Fruit fly (Drosophila melanogaster) whole organism, prepupa: ENCODE results near the gene CG13004.

Experiments
- CG10631 ChIP-seq: fragments of 200-800 bp; sonication (Bioruptor generic); optimal IDR thresholded peaks from 2 replicates; lab custom pipeline; 2016; ENCODE audit warnings: missing biosample characterization, missing genetic modification characterization
- CG10669 ChIP-seq: fragments of 200-800 bp; sonication (Bioruptor generic); optimal IDR thresholded peaks from 3 replicates; lab custom pipeline; 2018; ENCODE audit warnings: missing biosample characterization, mild to moderate bottlenecking, missing genetic modification characterization, moderate library complexity
- CG11762 ChIP-seq: fragments of 200-800 bp; sonication (Bioruptor generic); optimal IDR thresholded peaks from 3 replicates; lab custom pipeline; 2016; ENCODE audit warnings: missing biosample characterization, missing genetic modification characterization; ENCODE audit not compliant: insufficient read depth
- CG11902 ChIP-seq: fragments of 200-800 bp; sonication (Bioruptor generic); optimal IDR thresholded peaks from 3 replicates; lab custom pipeline; 2016; ENCODE audit warnings: missing biosample characterization, missing genetic modification characterization
- CG15336 ChIP-seq: fragments of 200-800 bp; sonication (Bioruptor generic); IDR thresholded peaks from 2 replicates; pipeline ENCODE4 v1.3.6; 2022; ENCODE audit warnings: missing biosample characterization, missing genetic modification characterization
- CG16779 ChIP-seq: fragments of 200-800 bp; sonication (Bioruptor generic); optimal IDR thresholded peaks from 3 replicates; lab custom pipeline; 2017; ENCODE audit warnings: missing biosample characterization, mild to moderate bottlenecking, missing genetic modification characterization
- CG3032 ChIP-seq: fragments of 200-800 bp; optimal IDR thresholded peaks from 2 replicates; lab custom pipeline; 2019; ENCODE audit warnings: missing biosample characterization, mild to moderate bottlenecking, missing genetic modification characterization, moderate library complexity
- CG31627 ChIP-seq: fragments of 200-800 bp; sonication (Bioruptor generic); optimal IDR thresholded peaks from 3 replicates; lab custom pipeline; 2016; ENCODE audit warnings: missing biosample characterization, missing genetic modification characterization
- CG32006 ChIP-seq: fragments of 200-800 bp; sonication (Bioruptor generic); optimal IDR thresholded peaks from 3 replicates; lab custom pipeline; 2017; ENCODE audit warnings: missing biosample characterization, mild to moderate bottlenecking, missing genetic modification characterization
- CG34406 ChIP-seq: fragments of 200-800 bp; sonication (Bioruptor generic); optimal IDR thresholded peaks from 3 replicates; lab custom pipeline; 2016; ENCODE audit warnings: missing biosample characterization, missing genetic modification characterization
- CG3919 ChIP-seq: fragments of 200-800 bp; sonication (Bioruptor generic); optimal IDR thresholded peaks from 3 replicates; lab custom pipeline; 2016; ENCODE audit warnings: missing biosample characterization, missing genetic modification characterization
- CG4318 ChIP-seq: fragments of 200-800 bp; sonication (Bioruptor generic); optimal IDR thresholded peaks from 3 replicates; lab custom pipeline; 2017; ENCODE audit warnings: missing biosample characterization, mild to moderate bottlenecking, missing genetic modification characterization
- CG6163 ChIP-seq: fragments of 200-800 bp; sonication (Bioruptor generic); IDR thresholded peaks from 3 replicates; pipeline ENCODE4 v1.3.6; 2022; ENCODE audit warnings: missing biosample characterization, missing genetic modification characterization
- CG6276 ChIP-seq: fragments of 200-800 bp; sonication (Bioruptor generic); optimal IDR thresholded peaks from 2 replicates; lab custom pipeline; 2017; ENCODE audit warnings: missing biosample characterization, mild to moderate bottlenecking, missing genetic modification characterization
- CG6792 ChIP-seq: fragments of 200-800 bp; sonication (Bioruptor generic); optimal IDR thresholded peaks from 3 replicates; lab custom pipeline; 2016; ENCODE audit warnings: missing biosample characterization, missing genetic modification characterization
- CG6808 ChIP-seq: fragments of 200-800 bp; sonication (Bioruptor generic); optimal IDR thresholded peaks from 3 replicates; lab custom pipeline; 2017; ENCODE audit warnings: missing biosample characterization, missing genetic modification characterization, mild to moderate bottlenecking, moderate library complexity, missing genetic modification reagents
- CG6854 ChIP-seq: fragments of 200-800 bp; sonication (Bioruptor generic); optimal IDR thresholded peaks from 2 replicates; lab custom pipeline; 2017; ENCODE audit warnings: missing biosample characterization, mild to moderate bottlenecking, missing genetic modification characterization
- CG8119 ChIP-seq: fragments of 200-800 bp; sonication (Bioruptor generic); IDR thresholded peaks from 3 replicates; pipeline ENCODE4 v1.3.6; 2022; ENCODE audit warnings: missing biosample characterization, missing genetic modification characterization
- CG8319 ChIP-seq: fragments of 200-800 bp; sonication (Bioruptor generic); optimal IDR thresholded peaks from 3 replicates; lab custom pipeline; 2016; ENCODE audit warnings: missing biosample characterization, missing genetic modification characterization
- CG8632 ChIP-seq: fragments of 200-800 bp; sonication (Bioruptor generic); optimal IDR thresholded peaks from 3 replicates; lab custom pipeline; 2016; ENCODE audit warnings: missing biosample characterization, missing genetic modification characterization
- CG9139 ChIP-seq: fragments of 200-800 bp; sonication (Bioruptor generic); optimal IDR thresholded peaks from 3 replicates; lab custom pipeline; 2017; ENCODE audit warnings: missing biosample characterization, mild to moderate bottlenecking, missing genetic modification characterization
- Eip75B ChIP-seq: fragments of 200-800 bp; sonication (Bioruptor generic); optimal IDR thresholded peaks from 3 replicates; lab custom pipeline; 2016; ENCODE audit warnings: missing biosample characterization, missing genetic modification characterization
- Eip78C ChIP-seq: fragments of 200-800 bp; sonication (Bioruptor generic); peaks from one replicate; lab custom pipeline; 2016; ENCODE audit warnings: missing biosample characterization, missing genetic modification characterization
- Ets96B ChIP-seq: fragments of 200-800 bp; optimal IDR thresholded peaks from 2 replicates; lab custom pipeline; 2019; ENCODE audit warnings: missing biosample characterization, mild to moderate bottlenecking, missing genetic modification characterization, moderate library complexity
- Gug ChIP-seq: fragments of 200-800 bp; sonication (Bioruptor generic); IDR thresholded peaks from 2 replicates; pipeline ENCODE4 v1.3.6; 2022; ENCODE audit warnings: missing biosample characterization, missing genetic modification characterization
- Hr38 ChIP-seq: sonication (Bioruptor generic); optimal IDR thresholded peaks from 2 replicates; lab custom pipeline; 2016; ENCODE audit warnings: missing biosample characterization, missing genetic modification characterization
- Hr39 ChIP-seq: fragments of 200-800 bp; sonication (Bioruptor generic); optimal IDR thresholded peaks from 2 replicates; lab custom pipeline; 2016; ENCODE audit warnings: missing biosample characterization, missing genetic modification characterization
- Hr4 ChIP-seq: fragments of 200-800 bp; sonication (Bioruptor generic); optimal IDR thresholded peaks from 3 replicates; lab custom pipeline; 2016; ENCODE audit warnings: missing biosample characterization, missing genetic modification characterization
- Lpt ChIP-seq: fragments of 200-800 bp; sonication (Bioruptor generic); optimal IDR thresholded peaks from 3 replicates; lab custom pipeline; 2016; ENCODE audit warnings: missing biosample characterization, missing genetic modification characterization
- OdsH ChIP-seq: fragments of 200-800 bp; sonication (Bioruptor generic); optimal IDR thresholded peaks from 3 replicates; lab custom pipeline; 2016; ENCODE audit warnings: missing biosample characterization, missing genetic modification characterization
- Smox ChIP-seq: fragments of 200-800 bp; sonication (Bioruptor generic); optimal IDR thresholded peaks from 3 replicates; lab custom pipeline; 2016; ENCODE audit warnings: missing biosample characterization, missing genetic modification characterization
- Sox102F ChIP-seq: fragments of 200-800 bp; sonication (Bioruptor generic); optimal IDR thresholded peaks from 2 replicates; lab custom pipeline; 2016; ENCODE audit warnings: missing biosample characterization, mild to moderate bottlenecking, missing genetic modification characterization
- Sox14 ChIP-seq: fragments of 200-800 bp; sonication (Bioruptor generic); optimal IDR thresholded peaks from 3 replicates; lab custom pipeline; 2016; ENCODE audit warnings: missing biosample characterization, missing genetic modification characterization
- Sox15 ChIP-seq: fragments of 200-800 bp; sonication (Bioruptor generic); optimal IDR thresholded peaks from 3 replicates; lab custom pipeline; 2016; ENCODE audit warnings: missing biosample characterization, missing genetic modification characterization
- achi ChIP-seq: fragments of 200-800 bp; sonication (Bioruptor generic); optimal IDR thresholded peaks from 3 replicates; lab custom pipeline; 2016; ENCODE audit warnings: missing biosample characterization, missing genetic modification characterization
- acj6 ChIP-seq: fragments of 200-800 bp; sonication (Bioruptor generic); optimal IDR thresholded peaks from 3 replicates; lab custom pipeline; 2016; ENCODE audit warnings: missing biosample characterization, missing genetic modification characterization
- dac ChIP-seq: fragments of 200-800 bp; sonication (Bioruptor generic); optimal IDR thresholded peaks from 2 replicates; lab custom pipeline; 2017; ENCODE audit warnings: missing biosample characterization, mild to moderate bottlenecking, missing genetic modification characterization
- dsx ChIP-seq: fragments of 200-800 bp; optimal IDR thresholded peaks from 3 replicates; lab custom pipeline; 2019; ENCODE audit warnings: missing biosample characterization, mild to moderate bottlenecking, missing genetic modification characterization, moderate library complexity; ENCODE audit not compliant: poor library complexity, severe bottlenecking
- esn ChIP-seq: fragments of 200-800 bp; sonication (Bioruptor generic); optimal IDR thresholded peaks from 2 replicates; lab custom pipeline; 2016; ENCODE audit warnings: missing biosample characterization, mild to moderate bottlenecking, missing genetic modification characterization, moderate library complexity
- fd59A ChIP-seq: fragments of 200-800 bp; sonication (Bioruptor generic); optimal IDR thresholded peaks from 2 replicates; lab custom pipeline; 2017; ENCODE audit warnings: missing biosample characterization, mild to moderate bottlenecking, missing genetic modification characterization, missing genetic modification reagents
- fd85E ChIP-seq: fragments of 200-800 bp; sonication (Bioruptor generic); optimal IDR thresholded peaks from 3 replicates; lab custom pipeline; 2016; ENCODE audit warnings: missing biosample characterization, missing genetic modification characterization
- fkh ChIP-seq: fragments of 200-800 bp; sonication (Bioruptor generic); optimal IDR thresholded peaks from 3 replicates; lab custom pipeline; 2017; ENCODE audit warnings: missing biosample characterization, mild to moderate bottlenecking, missing genetic modification characterization, moderate library complexity
- net ChIP-seq: fragments of 200-800 bp; sonication (Bioruptor generic); optimal IDR thresholded peaks from 3 replicates; lab custom pipeline; 2016; ENCODE audit warnings: missing biosample characterization, missing genetic modification characterization
- pdm3 ChIP-seq: fragments of 200-800 bp; sonication (Bioruptor generic); optimal IDR thresholded peaks from 3 replicates; lab custom pipeline; 2016; ENCODE audit warnings: missing biosample characterization, missing genetic modification characterization
- salr ChIP-seq, 2 experiments: fragments of 200-800 bp; sonication (Bioruptor generic); optimal IDR thresholded peaks; 3 replicates each; lab custom pipeline; 2016 to 2018; ENCODE audit warnings: missing biosample characterization in 2 of 2, missing genetic modification characterization in 2 of 2, mild to moderate bottlenecking in 1 of 2
- ss ChIP-seq, 2 experiments: fragments of 200-800 bp; sonication (Bioruptor generic); optimal IDR thresholded peaks; 2 replicates in 1 of 2; 3 replicates in 1 of 2; lab custom pipeline; 2017 to 2018; ENCODE audit warnings: mild to moderate bottlenecking in 2 of 2, missing biosample characterization in 2 of 2, missing genetic modification characterization in 2 of 2, moderate library complexity in 1 of 2
- svp ChIP-seq: fragments of 200-800 bp; sonication (Bioruptor generic); peaks from one replicate; lab custom pipeline; 2016; ENCODE audit warnings: missing biosample characterization, missing genetic modification characterization
- topi ChIP-seq: fragments of 200-800 bp; sonication (Bioruptor generic); optimal IDR thresholded peaks from 3 replicates; lab custom pipeline; 2016; ENCODE audit warnings: missing biosample characterization, missing genetic modification characterization
- vri ChIP-seq: fragments of 200-800 bp; sonication (Bioruptor generic); optimal IDR thresholded peaks from 3 replicates; lab custom pipeline; 2016; ENCODE audit warnings: missing biosample characterization, mild to moderate bottlenecking, missing genetic modification characterization

CG13004 gene

DNA sequence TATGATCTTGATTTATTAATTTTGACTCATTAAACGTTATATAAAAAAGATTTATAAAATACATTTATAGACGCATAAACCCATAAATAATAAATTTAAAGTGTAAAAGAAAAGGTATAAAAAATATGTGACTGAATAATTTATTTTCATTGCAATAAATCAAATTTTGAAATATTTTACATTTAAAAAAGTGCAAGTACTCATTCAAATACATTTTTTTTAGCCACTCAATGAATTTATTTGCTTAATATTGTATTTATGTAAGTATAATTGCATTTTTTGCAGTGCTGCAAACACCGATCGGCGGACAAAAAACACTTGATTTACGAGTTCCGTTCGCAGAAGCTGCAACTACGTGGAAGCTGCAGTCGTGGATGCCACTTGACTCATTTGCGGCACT, 24.4 kb upstream of the CG13004 start:
- TF ChIP-seq Eip78C (GFP tag; lab: Kevin White, UChicago) (peak; percentile 81), CG3919 (peak; percentile 6), CG6792 (GFP tag; lab: Kevin White, UChicago) (no peak), CG6276 (peak; percentile 2), CG34406 (GFP tag; lab: Kevin White, UChicago) (peak; percentile 24), acj6 (GFP tag; lab: Kevin White, UChicago) (peak; percentile 20), fkh (GFP tag; lab: Kevin White, UChicago) (no peak), Eip75B (no peak), CG10631 (GFP tag; lab: Kevin White, UChicago) (peak; percentile 18), pdm3 (peak; percentile 27), OdsH (peak; percentile 26), achi (GFP tag; lab: Kevin White, UChicago) (no peak), topi (GFP tag; lab: Kevin White, UChicago) (no peak), CG32006 (GFP tag; lab: Kevin White, UChicago) (peak; percentile 67), esn (peak; percentile 12), CG8632 (GFP tag; lab: Kevin White, UChicago) (peak; percentile 39), CG4318 (GFP tag; lab: Kevin White, UChicago) (peak; percentile 46), dac (GFP tag; lab: Kevin White, UChicago) (no peak), net (GFP tag; lab: Kevin White, UChicago) (peak; percentile 21), Hr4 (GFP tag; lab: Kevin White, UChicago) (peak; percentile 44), Hr38 (GFP tag; lab: Kevin White, UChicago) (no peak), CG6854 (no peak), Sox15 (GFP tag; lab: Kevin White, UChicago) (no peak), CG8119 (GFP tag; lab: Robert Waterston, UW) (no peak), salr (GFP tag; optimal IDR thresholded peaks at IDR 0.05; lab: Kevin White, UChicago) (peak in 1 of 2 experiments; percentile 44)

- TF ChIP-seq CG11902 (no peak), CG6276 (peak; percentile 60), Sox102F (GFP tag; lab: Kevin White, UChicago) (no peak), Smox (no peak), acj6 (GFP tag; lab: Kevin White, UChicago) (peak; percentile 4), svp (GFP tag; lab: Kevin White, UChicago) (no peak), CG6808 (GFP tag; lab: Kevin White, UChicago) (no peak), CG6163 (GFP tag; lab: Robert Waterston, UW) (0 out of 3 replicates have a peak, but pooled peaks have one; percentile 38), Sox14 (GFP tag; lab: Kevin White, UChicago) (no peak), CG10669 (GFP tag; lab: Kevin White, UChicago) (no peak), fkh (GFP tag; lab: Kevin White, UChicago) (no peak), CG3919 (no peak), Hr38 (GFP tag; lab: Kevin White, UChicago) (no peak), esn (no peak), OdsH (peak; percentile 37), dsx (GFP tag; lab: Kevin White, UChicago) (no peak), CG9139 (GFP tag; lab: Kevin White, UChicago) (no peak), CG8119 (GFP tag; lab: Robert Waterston, UW) (peak; percentile 70), CG6792 (GFP tag; lab: Kevin White, UChicago) (no peak), CG15336 (peak; percentile 75), CG16779 (no peak), Gug (GFP tag; lab: Robert Waterston, UW) (no peak), fd59A (GFP tag; lab: Kevin White, UChicago) (no peak), CG3032 (tag; lab: Kevin White, UChicago) (no peak), Ets96B (no peak), Lpt (GFP tag; lab: Kevin White, UChicago) (no peak), CG11762 (GFP tag; lab: Kevin White, UChicago) (no peak), Eip78C (GFP tag; lab: Kevin White, UChicago) (peak; percentile 75), CG8319 (GFP tag; lab: Kevin White, UChicago) (no peak), Hr39 (no peak), achi (GFP tag; lab: Kevin White, UChicago) (peak; percentile 21), dac (GFP tag; lab: Kevin White, UChicago) (no peak), CG31627 (GFP tag; lab: Kevin White, UChicago) (no peak), CG8632 (GFP tag; lab: Kevin White, UChicago) (peak; percentile 33), Sox15 (GFP tag; lab: Kevin White, UChicago) (no peak), ss (GFP tag; optimal IDR thresholded peaks at IDR 0.05; lab: Kevin White, UChicago) (no peak), vri (GFP tag; lab: Kevin White, UChicago) (no peak), fd85E (GFP tag; lab: Kevin White, UChicago) (no peak)
These were observed 19.4 kb upstream of the CG13004 start for dm6 chrX:16854746-16855145.
